Worm (Caenorhabditis elegans): Measurements from ENCODE around the gene parn-1.

- TF ChIP-seq snpc-4 (GFP tag; optimal IDR thresholded peaks at IDR 0.05) (no peak), snpc-4 (tag; optimal IDR thresholded peaks at IDR 0.05) (no peak), ztf-28 (GFP tag; IDR thresholded peaks at IDR 0.05) (no peak), sdz-38 (tag; optimal IDR thresholded peaks at IDR 0.05) (no peak), F57A8.1 (GFP tag; optimal IDR thresholded peaks at IDR 0.05) (no peak), F37B4.10 (GFP tag; IDR thresholded peaks at IDR 0.05) (no peak)
Observed at ce11 chrV:12729220-12729619, 34.2 kb upstream of the parn-1 start, which contains the start of gene R11D1.10.
